Worm (Caenorhabditis elegans): Measurements from ENCODE around the gene Y43F8B.7.

The Y43F8B.7 gene

ce11 chrV:19533480-19533879 lies 42.9 kb downstream of the Y43F8B.7 start (continued):
- no peak for TF ChIP-seq zfp-3 (GFP tag; conservative IDR thresholded peaks at IDR 0.05)
- TF ChIP-seq lin-15B (tag; optimal IDR thresholded peaks at IDR 0.05), result no peak
- TF ChIP-seq dve-1 (tag; optimal IDR thresholded peaks at IDR 0.05; ENCODE audit: insufficient read depth), result peak; percentile 81
- no peak for TF ChIP-seq daf-8 (GFP tag; IDR thresholded peaks at IDR 0.05)
- no peak for TF ChIP-seq nhr-237 (tag; optimal IDR thresholded peaks at IDR 0.05)
- TF ChIP-seq madf-9 (GFP tag; conservative IDR thresholded peaks at IDR 0.05), result no peak
- no peak for TF ChIP-seq daf-12 (tag; optimal IDR thresholded peaks at IDR 0.05)
- TF ChIP-seq lin-1 (GFP tag; IDR thresholded peaks at IDR 0.05), result 0 out of 2 replicates have a peak, but pooled peaks have one; percentile 41
- TF ChIP-seq unc-62 (GFP tag; optimal IDR thresholded peaks at IDR 0.05 in 1 of 2), result peak in 1 of 2 experiments; percentile 21
- TF ChIP-seq unc-62 (tag; optimal IDR thresholded peaks at IDR 0.05), result no peak
- no peak for TF ChIP-seq F44E2.7 (GFP tag; IDR thresholded peaks at IDR 0.05)
- TF ChIP-seq zag-1 (tag; optimal IDR thresholded peaks at IDR 0.05), result no peak
- no peak for TF ChIP-seq egl-27 (tag; optimal IDR thresholded peaks at IDR 0.05)
- TF ChIP-seq hlh-11 (tag; optimal IDR thresholded peaks at IDR 0.05), result peak; percentile 75
- peak; percentile 4 for TF ChIP-seq nhr-77 (tag; optimal IDR thresholded peaks at IDR 0.05)
- no peak for TF ChIP-seq skn-1 (tag; optimal IDR thresholded peaks at IDR 0.05)
- TF ChIP-seq hlh-30 (tag; optimal IDR thresholded peaks at IDR 0.05; ENCODE audit: insufficient read depth), result peak; percentile 5
- peak; percentile 12 for TF ChIP-seq pqm-1 (tag; optimal IDR thresholded peaks at IDR 0.05)
- TF ChIP-seq egl-43 (GFP tag; IDR thresholded peaks at IDR 0.05), result no peak
